Fruit fly (Drosophila melanogaster) whole organism, embryonic: Measurements from ENCODE around the gene Rad60.

Source experiments
- Atf-2 ChIP-seq: fragments of 200-800 bp; sonication (Bioruptor generic); optimal IDR thresholded peaks from 2 replicates; lab custom pipeline; 2016; ENCODE audit warnings: missing biosample characterization, missing genetic modification characterization
- B-H2 ChIP-seq: fragments of 200-800 bp; sonication (Bioruptor generic); optimal IDR thresholded peaks from 2 replicates; lab custom pipeline; 2018; ENCODE audit warnings: missing biosample characterization, mild to moderate bottlenecking, missing genetic modification characterization
- C15 ChIP-seq: fragments of 200-800 bp; sonication (Bioruptor generic); IDR thresholded peaks from 3 replicates; pipeline ENCODE4 v1.3.6; 2022; ENCODE audit warnings: missing biosample characterization, missing genetic modification characterization
- CG10366 ChIP-seq: fragments of 200-800 bp; sonication (Bioruptor generic); IDR thresholded peaks from 2 replicates; pipeline ENCODE4 v1.3.6; 2022; ENCODE audit warnings: missing biosample characterization, missing genetic modification characterization
- CG11093 ChIP-seq: fragments of 200-800 bp; sonication (Bioruptor generic); IDR thresholded peaks from 3 replicates; pipeline ENCODE4 v1.3.6; 2022; ENCODE audit warnings: missing biosample characterization, missing genetic modification characterization
- CG12104 ChIP-seq: fragments of 200-800 bp; sonication (Bioruptor generic); optimal IDR thresholded peaks from 3 replicates; lab custom pipeline; 2016; ENCODE audit warnings: missing biosample characterization, missing genetic modification characterization
- CG12236 ChIP-seq: fragments of 200-800 bp; sonication (Bioruptor generic); optimal IDR thresholded peaks from 2 replicates; lab custom pipeline; 2016; ENCODE audit warnings: missing biosample characterization, missing genetic modification characterization
- CG12659 ChIP-seq: fragments of 200-800 bp; sonication (Bioruptor generic); optimal IDR thresholded peaks from 3 replicates; lab custom pipeline; 2017; ENCODE audit warnings: mild to moderate bottlenecking, missing biosample characterization, missing genetic modification reagents, missing genetic modification characterization
- CG14441 ChIP-seq: fragments of 200-800 bp; sonication (Bioruptor generic); IDR thresholded peaks from 2 replicates; pipeline ENCODE4 v1.3.6; 2022; ENCODE audit warnings: missing biosample characterization, missing genetic modification characterization
- CG16863 ChIP-seq: fragments of 200-800 bp; sonication (Bioruptor generic); optimal IDR thresholded peaks from 3 replicates; lab custom pipeline; 2016; ENCODE audit warnings: missing biosample characterization, missing genetic modification characterization
- CG1792 ChIP-seq: fragments of 200-800 bp; sonication (Bioruptor generic); optimal IDR thresholded peaks from 2 replicates; lab custom pipeline; 2016; ENCODE audit warnings: missing biosample characterization, missing genetic modification characterization
- CG18764 ChIP-seq: fragments of 200-800 bp; sonication (Bioruptor generic); optimal IDR thresholded peaks from 3 replicates; lab custom pipeline; 2016; ENCODE audit warnings: missing biosample characterization, missing genetic modification characterization
- CG2129 ChIP-seq: fragments of 200-800 bp; sonication (Bioruptor generic); IDR thresholded peaks from 2 replicates; pipeline ENCODE4 v1.3.6; 2022; ENCODE audit warnings: missing biosample characterization, missing genetic modification characterization; ENCODE audit not compliant: partially characterized antibody
- CG2712 ChIP-seq: fragments of 200-800 bp; optimal IDR thresholded peaks from 3 replicates; lab custom pipeline; 2019; ENCODE audit warnings: missing biosample characterization, mild to moderate bottlenecking, missing genetic modification characterization, moderate library complexity
- CG3281 ChIP-seq: fragments of 200-800 bp; sonication (Bioruptor generic); optimal IDR thresholded peaks from 3 replicates; lab custom pipeline; 2017; ENCODE audit warnings: missing biosample characterization, mild to moderate bottlenecking, missing genetic modification characterization
- CG3847 ChIP-seq: fragments of 200-800 bp; sonication (Bioruptor generic); IDR thresholded peaks from 2 replicates; pipeline ENCODE4 v1.3.6; 2022; ENCODE audit warnings: missing biosample characterization, missing genetic modification characterization
- CG3995 ChIP-seq: fragments of 200-800 bp; sonication (Bioruptor generic); optimal IDR thresholded peaks from 3 replicates; lab custom pipeline; 2016; ENCODE audit warnings: missing biosample characterization, missing genetic modification characterization
- CG6254 ChIP-seq: fragments of 200-800 bp; sonication (Bioruptor generic); optimal IDR thresholded peaks from 3 replicates; lab custom pipeline; 2017; ENCODE audit warnings: mild to moderate bottlenecking, missing biosample characterization, missing genetic modification reagents, missing genetic modification characterization
- CG8924 ChIP-seq: fragments of 200-800 bp; optimal IDR thresholded peaks from 3 replicates; lab custom pipeline; 2019; ENCODE audit warnings: missing biosample characterization, mild to moderate bottlenecking, missing genetic modification characterization, moderate library complexity
- CG9727 ChIP-seq: fragments of 200-800 bp; sonication (Bioruptor generic); optimal IDR thresholded peaks from 3 replicates; lab custom pipeline; 2017; ENCODE audit warnings: missing biosample characterization, mild to moderate bottlenecking, missing genetic modification characterization
- CG9797 ChIP-seq: fragments of 200-800 bp; sonication (Bioruptor generic); optimal IDR thresholded peaks from 3 replicates; lab custom pipeline; 2018; ENCODE audit warnings: missing biosample characterization, mild to moderate bottlenecking, missing genetic modification characterization
- CG9876 ChIP-seq: fragments of 200-800 bp; sonication (Bioruptor generic); optimal IDR thresholded peaks from 2 replicates; lab custom pipeline; 2016; ENCODE audit warnings: missing biosample characterization, missing genetic modification characterization
- Drgx ChIP-seq: fragments of 200-800 bp; sonication (Bioruptor generic); IDR thresholded peaks from 2 replicates; pipeline ENCODE4 v1.3.6; 2022; ENCODE audit warnings: missing biosample characterization, missing genetic modification characterization
- E2f1 ChIP-seq: fragments of 200-800 bp; sonication (Bioruptor generic); IDR thresholded peaks from 2 replicates; pipeline ENCODE4 v1.3.6; 2022; ENCODE audit warnings: missing biosample characterization, missing genetic modification characterization
- Hey ChIP-seq: fragments of 200-800 bp; sonication (Bioruptor generic); optimal IDR thresholded peaks from 3 replicates; lab custom pipeline; 2018; ENCODE audit warnings: missing biosample characterization, mild to moderate bottlenecking, missing genetic modification characterization
- HmgD ChIP-seq: fragments of 200-800 bp; sonication (Bioruptor generic); optimal IDR thresholded peaks from 3 replicates; lab custom pipeline; 2016; ENCODE audit warnings: missing biosample characterization, missing genetic modification characterization
- Hmr ChIP-seq: fragments of 200-800 bp; sonication (Bioruptor generic); optimal IDR thresholded peaks from 3 replicates; lab custom pipeline; 2017; ENCODE audit warnings: mild to moderate bottlenecking, missing biosample characterization, missing genetic modification reagents, missing genetic modification characterization
- MBD-R2 ChIP-seq: fragments of 200-800 bp; sonication (Bioruptor generic); IDR thresholded peaks from 2 replicates; pipeline ENCODE4 v1.3.6; 2022; ENCODE audit warnings: missing biosample characterization, missing genetic modification characterization
- Nf-YB ChIP-seq: fragments of 200-800 bp; sonication (Bioruptor generic); optimal IDR thresholded peaks from 3 replicates; lab custom pipeline; 2019; ENCODE audit warnings: missing biosample characterization, mild to moderate bottlenecking, missing genetic modification characterization, moderate library complexity
- Stat92E ChIP-seq, 3 experiments: fragments of >200 bp in 2 of 3; fragments of 200-800 bp in 1 of 3; sonication (Bioruptor generic) in 1 of 3; optimal IDR thresholded peaks; 2 replicates each; lab custom pipeline; 2017 to 2019; ENCODE audit warnings: missing biosample characterization in 3 of 3, missing genetic modification characterization in 3 of 3, mild to moderate bottlenecking in 1 of 3, moderate library complexity in 1 of 3
- amos ChIP-seq: fragments of 200-800 bp; sonication (Bioruptor generic); IDR thresholded peaks from 2 replicates; pipeline ENCODE4 v1.3.6; 2022; ENCODE audit warnings: missing biosample characterization, missing genetic modification characterization; ENCODE audit not compliant: partially characterized antibody
- btn ChIP-seq: fragments of 200-800 bp; sonication (Bioruptor generic); optimal IDR thresholded peaks from 2 replicates; lab custom pipeline; 2016; ENCODE audit warnings: missing biosample characterization, missing genetic modification characterization
- cg ChIP-seq: fragments of 200-800 bp; sonication (Bioruptor generic); optimal IDR thresholded peaks from 3 replicates; lab custom pipeline; 2019; ENCODE audit warnings: missing biosample characterization, mild to moderate bottlenecking, missing genetic modification characterization, moderate library complexity
- ci ChIP-seq: fragments of 200-800 bp; sonication (Bioruptor generic); IDR thresholded peaks from 3 replicates; pipeline ENCODE4 v1.3.6; 2022; ENCODE audit warnings: missing biosample characterization, missing genetic modification characterization
- disco-r ChIP-seq: fragments of 200-800 bp; sonication (Bioruptor generic); optimal IDR thresholded peaks from 2 replicates; lab custom pipeline; 2016; ENCODE audit warnings: missing biosample characterization, missing genetic modification characterization
- dm ChIP-seq: fragments of 200-800 bp; sonication (Bioruptor generic); optimal IDR thresholded peaks from 3 replicates; lab custom pipeline; 2016; ENCODE audit warnings: missing biosample characterization, missing genetic modification characterization
- gfzf ChIP-seq: fragments of 200-800 bp; sonication (Bioruptor generic); optimal IDR thresholded peaks from 2 replicates; lab custom pipeline; 2016; ENCODE audit warnings: missing biosample characterization, mild to moderate bottlenecking, missing genetic modification characterization, moderate library complexity
- jumu ChIP-seq: fragments of 200-800 bp; sonication (Bioruptor generic); optimal IDR thresholded peaks from 3 replicates; lab custom pipeline; 2016; ENCODE audit warnings: missing biosample characterization, missing genetic modification characterization
- lilli ChIP-seq: fragments of 200-800 bp; sonication (Bioruptor generic); optimal IDR thresholded peaks from 3 replicates; lab custom pipeline; 2016; ENCODE audit warnings: missing biosample characterization, missing genetic modification characterization
- nerfin-1 ChIP-seq: fragments of 200-800 bp; sonication (Bioruptor generic); optimal IDR thresholded peaks from 3 replicates; lab custom pipeline; 2019; ENCODE audit warnings: missing biosample characterization, mild to moderate bottlenecking, missing genetic modification characterization, moderate library complexity
- odd ChIP-seq: fragments of 200-800 bp; sonication (Bioruptor generic); optimal IDR thresholded peaks from 2 replicates; lab custom pipeline; 2017; ENCODE audit warnings: missing biosample characterization, mild to moderate bottlenecking, missing genetic modification characterization
- prd ChIP-seq, 3 experiments: fragments of >200 bp in 2 of 3; fragments of 200-800 bp in 1 of 3; sonication (Bioruptor generic) in 1 of 3; optimal IDR thresholded peaks in 2 of 3; IDR thresholded peaks in 1 of 3; 2 replicates in 2 of 3; 3 replicates in 1 of 3; pipeline versions ENCODE4 v1.3.6 to Lab custom; 2017 to 2022; ENCODE audit warnings: missing biosample characterization in 1 of 3, missing genetic modification characterization in 1 of 3
- row ChIP-seq: fragments of 200-800 bp; sonication (Bioruptor generic); IDR thresholded peaks from 3 replicates; pipeline ENCODE4 v1.3.6; 2022; ENCODE audit warnings: missing biosample characterization, missing genetic modification characterization
- scrt ChIP-seq: fragments of 200-800 bp; sonication (Bioruptor generic); optimal IDR thresholded peaks from 2 replicates; lab custom pipeline; 2018; ENCODE audit warnings: missing biosample characterization, mild to moderate bottlenecking, missing genetic modification characterization, moderate library complexity
- sens ChIP-seq: fragments of 200-800 bp; sonication (Bioruptor generic); peaks from one replicate; lab custom pipeline; 2016; ENCODE audit warnings: missing biosample characterization, missing genetic modification characterization
- seq ChIP-seq: fragments of 200-800 bp; sonication (Bioruptor generic); IDR thresholded peaks from 2 replicates; pipeline ENCODE4 v1.3.6; 2022; ENCODE audit warnings: missing biosample characterization, missing genetic modification characterization
- stwl ChIP-seq: fragments of 200-800 bp; sonication (Bioruptor generic); optimal IDR thresholded peaks from 3 replicates; lab custom pipeline; 2018; ENCODE audit warnings: missing biosample characterization, mild to moderate bottlenecking, missing genetic modification characterization, moderate library complexity
- vfl ChIP-seq: fragments of 200-800 bp; sonication (Bioruptor generic); optimal IDR thresholded peaks from 2 replicates; lab custom pipeline; 2016; ENCODE audit warnings: missing biosample characterization, missing genetic modification characterization

The Rad60 gene

dm6 chr3R:23248853-23249573 lies 2.3 kb downstream of the Rad60 start, which contains the start of gene CG4467 (continued):
- no peak for TF ChIP-seq btn (GFP tag; lab: Kevin White, UChicago)
- TF ChIP-seq cg, result peak; percentile 37
- no peak for TF ChIP-seq jumu
- no peak for TF ChIP-seq CG3847 (GFP tag; lab: Robert Waterston, UW)
- peak; percentile 64 for TF ChIP-seq row (GFP tag; lab: Robert Waterston, UW)
- no peak for TF ChIP-seq prd (optimal IDR thresholded peaks at IDR 0.05; lab: Kevin White, UChicago)
- TF ChIP-seq prd (GFP tag; IDR thresholded peaks at IDR 0.05; lab: Robert Waterston, UW), result no peak
- TF ChIP-seq CG8924, result peak; percentile 9
- no peak for TF ChIP-seq gfzf
- no peak for TF ChIP-seq dm (GFP tag; lab: Kevin White, UChicago)
- TF ChIP-seq CG12236, result no peak
- peak; percentile 43 for TF ChIP-seq scrt (GFP tag; lab: Kevin White, UChicago)
- peak; percentile 17 for TF ChIP-seq B-H2 (GFP tag; lab: Kevin White, UChicago)
- peak; percentile 84; the same call in 1 of the 2 replicates for TF ChIP-seq seq (GFP tag; lab: Robert Waterston, UW)
- TF ChIP-seq CG12659 (GFP tag; lab: Kevin White, UChicago), result peak; percentile 18
- no peak for TF ChIP-seq Atf-2 (GFP tag; lab: Kevin White, UChicago)
- no peak for TF ChIP-seq CG14441 (GFP tag; lab: Robert Waterston, UW)
- peak; percentile 98 for TF ChIP-seq nerfin-1 (tag; lab: Kevin White, UChicago)
- peak; percentile 29 for TF ChIP-seq Hmr (GFP tag; lab: Kevin White, UChicago)
- TF ChIP-seq CG11093 (GFP tag; lab: Robert Waterston, UW), result no peak
- TF ChIP-seq lilli (GFP tag; lab: Kevin White, UChicago), result peak; percentile 9

dm6 chr3R:23239934-23240632 lies 11.2 kb downstream of the Rad60 start:
- TF ChIP-seq HmgD (GFP tag; lab: Kevin White, UChicago) (no peak), CG9797 (GFP tag; lab: Kevin White, UChicago) (no peak), C15 (GFP tag; lab: Robert Waterston, UW) (no peak), Stat92E (GFP tag; optimal IDR thresholded peaks at IDR 0.05; lab: Kevin White, UChicago) (no peak), Drgx (GFP tag; lab: Robert Waterston, UW) (no peak), CG3281 (GFP tag; lab: Kevin White, UChicago) (peak; percentile 76), CG18764 (no peak), CG10366 (GFP tag; lab: Robert Waterston, UW) (peak; percentile 55), CG9727 (peak; percentile 69), ci (GFP tag; lab: Robert Waterston, UW) (peak; percentile 85), Hey (tag; lab: Kevin White, UChicago) (no peak), vfl (GFP tag; lab: Kevin White, UChicago) (peak; percentile 25), CG16863 (GFP tag; lab: Kevin White, UChicago) (peak; percentile 34), disco-r (no peak), sens (GFP tag; lab: Kevin White, UChicago) (peak; percentile 94), stwl (tag; lab: Kevin White, UChicago) (no peak), CG2129 (GFP tag; lab: Robert Waterston, UW) (no peak), CG1792 (GFP tag; lab: Kevin White, UChicago) (no peak), MBD-R2 (GFP tag; lab: Robert Waterston, UW) (peak; percentile 20; the same call in 1 of the 2 replicates), odd (GFP tag; lab: Kevin White, UChicago) (no peak), gfzf (no peak), CG12104 (GFP tag; lab: Kevin White, UChicago) (peak; percentile 46), CG12236 (no peak), CG3995 (GFP tag; lab: Kevin White, UChicago) (no peak), amos (GFP tag; lab: Robert Waterston, UW) (no peak), CG6254 (GFP tag; lab: Kevin White, UChicago) (peak; percentile 13), Nf-YB (GFP tag; lab: Kevin White, UChicago) (peak; percentile 11), CG2712 (no peak), E2f1 (GFP tag; lab: Robert Waterston, UW) (peak; percentile 59), CG9876 (GFP tag; lab: Kevin White, UChicago) (no peak)
